Worm (Caenorhabditis elegans) whole organism, young adult: Measurements from ENCODE around the gene fbxa-4.
A peak's percentile ranks its signal among the peaks of the same experiment; 100 is the strongest.

ENCODE experiments used
- C17E4.6 ChIP-seq: fragments of 200-800 bp; sonication (Bioruptor generic); IDR thresholded peaks from 2 replicates; pipeline ENCODE4 v1.3.6; 2022; ENCODE audit warnings: missing genetic modification reagents, missing genetic modification characterization, missing compliant biosample characterization
- F23B12.7 ChIP-seq: sonication (generic microtip); optimal IDR thresholded peaks from 2 replicates; lab custom pipeline; 2017; ENCODE audit warnings: missing genetic modification characterization, mild to moderate bottlenecking, missing compliant biosample characterization, antibody characterized with exemption, moderate library complexity; ENCODE audit not compliant: insufficient read depth
- K12H6.12 ChIP-seq: fragments of 200-800 bp; sonication (Bioruptor generic); optimal IDR thresholded peaks from 2 replicates; lab custom pipeline; 2018; ENCODE audit warnings: mild to moderate bottlenecking, missing genetic modification characterization, missing compliant biosample characterization
- Y67H2A.10 ChIP-seq: fragments of 200-800 bp; sonication (Bioruptor generic); conservative IDR thresholded peaks from 2 replicates; pipeline ENCODE4 v1.3.6; 2022; ENCODE audit warnings: missing genetic modification reagents, missing genetic modification characterization, missing compliant biosample characterization
- Y79H2A.3 ChIP-seq: fragments of 200-800 bp; sonication (Bioruptor generic); conservative IDR thresholded peaks from 2 replicates; pipeline ENCODE4 v1.3.6; 2022; ENCODE audit warnings: missing genetic modification reagents, missing genetic modification characterization, missing compliant biosample characterization
- Y95B8A.8 ChIP-seq: fragments of 200-800 bp; sonication (Bioruptor generic); IDR thresholded peaks from 2 replicates; pipeline ENCODE4 v1.3.6; 2022; ENCODE audit warnings: missing genetic modification reagents, missing genetic modification characterization, missing compliant biosample characterization
- attf-5 ChIP-seq: fragments of 200-800 bp; sonication (Bioruptor generic); optimal IDR thresholded peaks from 2 replicates; lab custom pipeline; 2018; ENCODE audit warnings: mild to moderate bottlenecking, missing genetic modification characterization, missing compliant biosample characterization
- cebp-1 ChIP-seq, 2 experiments: fragments of 200-800 bp in 1 of 2; sonication (Bioruptor generic) in 1 of 2; sonication (generic microtip) in 1 of 2; IDR thresholded peaks in 1 of 2; optimal IDR thresholded peaks in 1 of 2; 2 replicates each; pipeline versions ENCODE4 v1.3.6 to Lab custom; 2017 to 2022; ENCODE audit warnings: missing compliant biosample characterization in 2 of 2, missing genetic modification characterization in 2 of 2, mild to moderate bottlenecking in 1 of 2, missing genetic modification reagents in 1 of 2, moderate library complexity in 1 of 2
- ceh-58 ChIP-seq: fragments of 200-800 bp; sonication (Bioruptor generic); IDR thresholded peaks from 2 replicates; pipeline ENCODE4 v1.3.6; 2022; ENCODE audit warnings: missing genetic modification characterization, missing compliant biosample characterization
- ceh-79 ChIP-seq: sonication (generic microtip); optimal IDR thresholded peaks from 2 replicates; lab custom pipeline; 2017; ENCODE audit warnings: mild to moderate bottlenecking, missing genetic modification characterization, missing compliant biosample characterization
- dox-1 ChIP-seq: fragments of 200-800 bp; sonication (Bioruptor generic); IDR thresholded peaks from 2 replicates; pipeline ENCODE4 v1.3.6; 2022; ENCODE audit warnings: missing genetic modification reagents, missing genetic modification characterization, missing compliant biosample characterization
- dpl-1 ChIP-seq: fragments of 150-350 bp; optimal IDR thresholded peaks from 2 replicates; lab custom pipeline; 2014; ENCODE audit warnings: missing biosample characterization, missing genetic modification reagents, missing genetic modification characterization
- efl-1 ChIP-seq: fragments of 150-350 bp; optimal IDR thresholded peaks from 2 replicates; lab custom pipeline; 2014; ENCODE audit warnings: missing biosample characterization, missing genetic modification reagents, missing genetic modification characterization
- egl-44 ChIP-seq: fragments of 200-800 bp; sonication (Bioruptor generic); IDR thresholded peaks from 2 replicates; pipeline ENCODE4 v1.3.6; 2022; ENCODE audit warnings: missing genetic modification reagents, missing genetic modification characterization, missing compliant biosample characterization
- egrh-3 ChIP-seq: fragments of 200-800 bp; sonication (Bioruptor generic); IDR thresholded peaks from 2 replicates; pipeline ENCODE4 v1.3.6; 2022; ENCODE audit warnings: missing genetic modification reagents, missing genetic modification characterization, missing compliant biosample characterization
- ets-4 ChIP-seq: fragments of 200-800 bp; sonication (Bioruptor generic); optimal IDR thresholded peaks from 2 replicates; lab custom pipeline; 2018; ENCODE audit warnings: mild to moderate bottlenecking, missing genetic modification characterization, missing compliant biosample characterization
- gei-17 ChIP-seq: fragments of 200-800 bp; sonication (Bioruptor generic); optimal IDR thresholded peaks from 2 replicates; lab custom pipeline; 2018; ENCODE audit warnings: mild to moderate bottlenecking, missing genetic modification characterization, missing compliant biosample characterization
- hmg-1.2 ChIP-seq: fragments of 200-800 bp; sonication (Bioruptor generic); IDR thresholded peaks from 2 replicates; pipeline ENCODE4 v1.3.6; 2022; ENCODE audit warnings: missing genetic modification reagents, missing genetic modification characterization, missing compliant biosample characterization
- hsf-1 ChIP-seq: fragments of 200-800 bp; sonication (Bioruptor generic); IDR thresholded peaks from 2 replicates; pipeline ENCODE4 v1.3.6; 2022; ENCODE audit warnings: missing genetic modification reagents, missing genetic modification characterization, missing compliant biosample characterization
- let-607 ChIP-seq, 2 experiments: fragments of 200-800 bp in 1 of 2; sonication (Bioruptor generic) in 1 of 2; sonication (generic microtip) in 1 of 2; optimal IDR thresholded peaks; 2 replicates each; lab custom pipeline; 2016 to 2018; ENCODE audit warnings: mild to moderate bottlenecking in 2 of 2, missing compliant biosample characterization in 2 of 2, missing genetic modification characterization in 2 of 2, moderate library complexity in 2 of 2, missing genotype in 1 of 2
- lin-35 ChIP-seq, 3 experiments: fragments of 150-350 bp in 2 of 3; sonication (generic microtip) in 1 of 3; optimal IDR thresholded peaks; 2 replicates each; lab custom pipeline; 2014 to 2018; ENCODE audit warnings: missing biosample characterization in 3 of 3, missing genetic modification characterization in 3 of 3, missing genetic modification reagents in 3 of 3
- lin-40 ChIP-seq: sonication (generic microtip); optimal IDR thresholded peaks from 2 replicates; lab custom pipeline; 2016; ENCODE audit warnings: missing genetic modification characterization, mild to moderate bottlenecking, missing compliant biosample characterization, missing genotype, missing genetic modification reagents
- lin-54 ChIP-seq: fragments of 200-800 bp; sonication (Bioruptor generic); optimal IDR thresholded peaks from 2 replicates; lab custom pipeline; 2018; ENCODE audit warnings: mild to moderate bottlenecking, missing genetic modification characterization, missing compliant biosample characterization
- lsl-1 ChIP-seq: fragments of 200-800 bp; sonication (Bioruptor generic); optimal IDR thresholded peaks from 2 replicates; lab custom pipeline; 2018; ENCODE audit warnings: mild to moderate bottlenecking, missing genetic modification characterization, moderate library complexity, missing compliant biosample characterization
- madf-10 ChIP-seq: sonication (generic microtip); optimal IDR thresholded peaks from 2 replicates; lab custom pipeline; 2016; ENCODE audit warnings: mild to moderate bottlenecking, missing genetic modification characterization, missing compliant biosample characterization
- madf-8 ChIP-seq: fragments of 200-800 bp; sonication (Bioruptor generic); conservative IDR thresholded peaks from 2 replicates; pipeline ENCODE4 v1.3.6; 2022; ENCODE audit warnings: missing genetic modification reagents, missing genetic modification characterization, missing compliant biosample characterization
- nhr-80 ChIP-seq: sonication (generic microtip); optimal IDR thresholded peaks from 2 replicates; lab custom pipeline; 2016; ENCODE audit warnings: missing genetic modification characterization, missing compliant biosample characterization
- nhr-90 ChIP-seq: sonication (generic microtip); optimal IDR thresholded peaks from 2 replicates; lab custom pipeline; 2016; ENCODE audit warnings: missing genotype, mild to moderate bottlenecking, missing genetic modification characterization, missing compliant biosample characterization
- pha-4 ChIP-seq: fragments of 150-350 bp; sonication (generic microtip); optimal IDR thresholded peaks from 2 replicates; lab custom pipeline; 2014; ENCODE audit warnings: missing biosample characterization, missing genetic modification reagents, missing genetic modification characterization
- rpc-1 ChIP-seq, 2 experiments: fragments of 150-350 bp in 1 of 2; sonication (generic microtip) in 1 of 2; optimal IDR thresholded peaks; 2 replicates each; lab custom pipeline; 2014 to 2018; ENCODE audit warnings: missing biosample characterization in 1 of 2, missing genetic modification characterization in 1 of 2, missing genetic modification reagents in 1 of 2, missing genotype in 1 of 2
- snpc-1.3 ChIP-seq: sonication (generic microtip); optimal IDR thresholded peaks from 2 replicates; lab custom pipeline; 2017; ENCODE audit warnings: missing genetic modification characterization, mild to moderate bottlenecking, missing compliant biosample characterization, antibody characterized with exemption, moderate library complexity, missing genotype, missing genetic modification reagents; ENCODE audit not compliant: insufficient read depth
- snpc-4 ChIP-seq, 5 experiments: fragments of 150-350 bp in 1 of 5; sonication (generic microtip) in 4 of 5; optimal IDR thresholded peaks; 2 replicates each; lab custom pipeline; 2014 to 2018; ENCODE audit warnings: missing genetic modification characterization in 5 of 5, missing biosample characterization in 3 of 5, antibody characterized with exemption in 2 of 5, mild to moderate bottlenecking in 2 of 5, missing compliant biosample characterization in 2 of 5, missing genotype in 2 of 5, moderate library complexity in 2 of 5, missing genetic modification reagents in 1 of 5
- tbp1 ChIP-seq: fragments of 200-800 bp; sonication (Bioruptor generic); optimal IDR thresholded peaks from 2 replicates; lab custom pipeline; 2018; ENCODE audit warnings: mild to moderate bottlenecking, missing genetic modification characterization, missing compliant biosample characterization
- unc-62 ChIP-seq: fragments of 150-350 bp; optimal IDR thresholded peaks from 2 replicates; lab custom pipeline; 2014; ENCODE audit warnings: missing biosample characterization, missing genetic modification reagents, missing genetic modification characterization
- zfh-2 ChIP-seq: fragments of 200-800 bp; sonication (Bioruptor generic); conservative IDR thresholded peaks from 2 replicates; pipeline ENCODE4 v1.3.6; 2022; ENCODE audit warnings: missing genetic modification reagents, missing genetic modification characterization, missing compliant biosample characterization
- ztf-22 ChIP-seq: fragments of 200-800 bp; sonication (Bioruptor generic); optimal IDR thresholded peaks from 2 replicates; lab custom pipeline; 2018; ENCODE audit warnings: mild to moderate bottlenecking, missing genetic modification characterization, moderate library complexity, missing compliant biosample characterization

fbxa-4 gene

ce11 chrII:2415439-2415838 is at the start of gene fbxa-4:
TSS of gene fbxa-4 (minus strand) at chrII:2415531.
- TF ChIP-seq ceh-58 (GFP tag; lab: Robert Waterston, UW), result no peak
- TF ChIP-seq nhr-80 (tag; lab: Kevin White, UChicago), result peak; percentile 54

ce11 chrII:2458881-2459280 is 43.5 kb upstream of the fbxa-4 start, which contains the start of gene pqn-42:
TSS of gene pqn-42 (minus strand) at chrII:2458981.
- TF ChIP-seq lin-35 (GFP tag; optimal IDR thresholded peaks at IDR 0.05; lab: Kevin White, UChicago) (no peak), efl-1 (GFP tag; lab: Kevin White, UChicago) (no peak), Y67H2A.10 (GFP tag; lab: Robert Waterston, UW) (no peak), rpc-1 (optimal IDR thresholded peaks at IDR 0.05; lab: Kevin White, UChicago) (no peak), rpc-1 (tag; optimal IDR thresholded peaks at IDR 0.05; lab: Kevin White, UChicago) (no peak), Y95B8A.8 (no peak), egl-44 (GFP tag; lab: Robert Waterston, UW) (no peak), ceh-79 (tag; lab: Kevin White, UChicago) (no peak)

DNA sequence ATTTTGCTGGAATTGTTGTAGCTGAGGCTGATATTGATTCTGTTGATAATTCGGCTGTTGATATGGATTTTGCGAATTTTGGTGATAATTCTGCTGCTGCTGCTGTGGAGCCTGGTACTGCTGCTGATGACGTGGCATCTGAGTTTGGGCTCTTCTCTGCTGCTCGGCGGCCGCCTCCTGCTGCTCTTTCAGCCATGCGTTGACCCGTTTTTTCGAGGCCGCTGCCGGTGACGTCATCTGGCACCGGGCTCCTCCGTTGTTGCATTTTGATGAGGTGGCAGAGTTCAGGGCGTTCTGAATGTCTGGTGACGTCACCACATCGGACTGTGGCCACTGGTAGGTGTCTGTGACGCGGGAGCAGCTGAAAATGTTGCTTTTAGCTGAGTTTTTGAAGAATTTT is 41.6 kb upstream of the fbxa-4 start:
- TF ChIP-seq snpc-1.3 (tag; lab: Kevin White, UChicago) (no peak), egrh-3 (GFP tag; lab: Robert Waterston, UW) (peak; percentile 71), zfh-2 (GFP tag; lab: Robert Waterston, UW) (peak; percentile 86)

ce11 chrII:2455931-2456576 is 40.7 kb upstream of the fbxa-4 start:
- no peak for TF ChIP-seq Y79H2A.3 (GFP tag; lab: Robert Waterston, UW)
- TF ChIP-seq gei-17, result no peak
- TF ChIP-seq K12H6.12 (tag; lab: Kevin White, UChicago), result no peak
- TF ChIP-seq lsl-1 (GFP tag; lab: Kevin White, UChicago), result peak; percentile 1
- no peak for TF ChIP-seq F23B12.7
- TF ChIP-seq lin-35 (GFP tag; optimal IDR thresholded peaks at IDR 0.05; lab: Kevin White, UChicago), result no peak
- no peak for TF ChIP-seq hsf-1 (GFP tag; lab: Robert Waterston, UW)
- TF ChIP-seq, all 124 proteins: peak for 1

- no peak for TF ChIP-seq pha-4 (tag; lab: Kevin White, UChicago)
- TF ChIP-seq madf-10 (tag; lab: Kevin White, UChicago), result peak; percentile 1
- peak; percentile 85 for TF ChIP-seq zfh-2 (GFP tag; lab: Robert Waterston, UW)
- TF ChIP-seq attf-5 (GFP tag; lab: Kevin White, UChicago), result peak; percentile 32
- TF ChIP-seq unc-62 (GFP tag; lab: Kevin White, UChicago), result peak; percentile 23
- peak; percentile 76 for TF ChIP-seq hmg-1.2 (GFP tag; lab: Robert Waterston, UW)
- peak; percentile 57; the same call in 1 of the 2 replicates for TF ChIP-seq dox-1 (GFP tag; lab: Robert Waterston, UW)
- peak; percentile 32 for TF ChIP-seq ets-4 (GFP tag; lab: Kevin White, UChicago)
- TF ChIP-seq snpc-4 (GFP tag; optimal IDR thresholded peaks at IDR 0.05; lab: Kevin White, UChicago), result no peak
- TF ChIP-seq snpc-4 (tag; optimal IDR thresholded peaks at IDR 0.05; lab: Kevin White, UChicago), result peak in 1 of 4 experiments; percentile 46
- no peak for TF ChIP-seq Y79H2A.3 (GFP tag; lab: Robert Waterston, UW)
- peak; percentile 88 for TF ChIP-seq nhr-80 (tag; lab: Kevin White, UChicago)
- TF ChIP-seq ztf-22 (GFP tag; lab: Kevin White, UChicago), result no peak
- TF ChIP-seq dpl-1 (GFP tag; lab: Kevin White, UChicago), result no peak
- TF ChIP-seq cebp-1 (GFP tag; IDR thresholded peaks at IDR 0.05; lab: Robert Waterston, UW), result peak; percentile 78
- peak; percentile 88 for TF ChIP-seq cebp-1 (tag; optimal IDR thresholded peaks at IDR 0.05; lab: Kevin White, UChicago)
- peak; percentile 35 for TF ChIP-seq lin-54 (GFP tag; lab: Kevin White, UChicago)
- TF ChIP-seq madf-8 (GFP tag; lab: Robert Waterston, UW), result no peak
- peak; percentile 10 for TF ChIP-seq nhr-90 (tag; lab: Kevin White, UChicago)
- TF ChIP-seq lin-40 (tag; lab: Kevin White, UChicago), result peak; percentile 13
- TF ChIP-seq tbp1 (GFP tag; lab: Kevin White, UChicago), result peak; percentile 33
- no peak for TF ChIP-seq C17E4.6 (GFP tag; lab: Robert Waterston, UW)
- TF ChIP-seq let-607 (tag; optimal IDR thresholded peaks at IDR 0.05; lab: Kevin White, UChicago), result peak in 1 of 2 experiments; percentile 48
These were observed 39.5 kb upstream of the fbxa-4 start for ce11 chrII:2454822-2455221.
